Worm (Caenorhabditis elegans): Measurements from ENCODE around the gene F31B9.4.

Gene F31B9.4

DNA sequence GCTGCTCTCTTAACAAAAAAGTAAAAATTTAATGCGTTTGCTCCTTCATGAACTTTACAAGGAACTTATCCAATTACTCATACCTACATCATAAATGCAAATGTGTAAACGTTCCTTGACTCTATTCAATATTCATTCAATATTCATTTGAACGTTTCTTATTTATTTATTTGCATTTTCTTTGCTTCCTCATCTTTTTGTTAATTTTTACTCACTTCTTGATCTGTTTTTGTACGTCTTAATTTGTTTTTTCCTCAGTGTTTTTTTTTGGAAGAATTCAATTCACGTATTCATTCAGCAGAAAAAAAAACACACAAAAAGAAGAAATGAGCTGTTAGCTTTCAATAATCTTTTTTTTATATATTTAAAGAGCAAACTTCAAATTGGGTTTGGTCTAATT is 14.1 kb downstream of the F31B9.4 start:
- no peak for TF ChIP-seq nhr-120 (GFP tag; IDR thresholded peaks at IDR 0.05)
- TF ChIP-seq him-1 (tag; optimal IDR thresholded peaks at IDR 0.05) = no peak
- TF ChIP-seq tbx-9 (tag; optimal IDR thresholded peaks at IDR 0.05; ENCODE audit: borderline replicate concordance) = no peak
- TF ChIP-seq bed-1 (GFP tag; IDR thresholded peaks at IDR 0.05) = no peak
- TF ChIP-seq nhr-27 (tag; optimal IDR thresholded peaks at IDR 0.05) = no peak
- no peak for TF ChIP-seq aptf-2 (GFP tag; conservative IDR thresholded peaks at IDR 0.05)
- no peak for TF ChIP-seq dpff-1 (tag; optimal IDR thresholded peaks at IDR 0.05)

- TF ChIP-seq zfh-2 (GFP tag; conservative IDR thresholded peaks at IDR 0.05) (peak; percentile 70; the same call in 1 of the 2 replicates), snpc-4 (GFP tag; optimal IDR thresholded peaks at IDR 0.05) (no peak), snpc-4 (tag; optimal IDR thresholded peaks at IDR 0.05) (peak in 2 of 4 experiments; percentile 27 to 75), hrde-1 (tag; optimal IDR thresholded peaks at IDR 0.05; ENCODE audit: borderline replicate concordance) (no peak), ztf-3 (GFP tag; optimal IDR thresholded peaks at IDR 0.05) (no peak), gei-17 (GFP tag; optimal IDR thresholded peaks at IDR 0.05) (no peak)
Measured at ce11 chrX:15901214-15901613, 15.7 kb downstream of the F31B9.4 start.

DNA sequence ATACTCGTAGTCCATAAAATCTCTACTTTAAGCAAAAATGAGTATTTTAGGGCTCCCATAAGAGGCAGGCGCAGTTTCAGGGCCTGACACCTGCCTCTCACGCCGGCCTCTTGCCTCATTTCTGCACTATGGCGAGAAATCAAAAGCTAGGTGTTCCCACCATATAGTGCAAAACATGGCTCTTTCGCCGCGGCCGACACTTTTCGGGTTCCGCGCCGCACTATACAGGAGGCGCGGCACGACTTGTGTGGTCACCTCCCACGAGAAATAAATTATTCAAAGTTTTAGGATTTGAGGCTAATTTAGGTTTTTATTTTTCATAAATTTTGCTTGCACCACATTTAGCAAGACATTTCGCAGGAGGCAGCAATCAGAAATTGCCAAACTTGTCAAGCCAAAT is 24.4 kb downstream of the F31B9.4 start:
- TF ChIP-seq pha-4 (tag; optimal IDR thresholded peaks at IDR 0.05) (no peak), ztf-26 (tag; optimal IDR thresholded peaks at IDR 0.05) (no peak), snpc-1.1 (tag; optimal IDR thresholded peaks at IDR 0.05; ENCODE audit: insufficient read depth) (peak; percentile 71), unc-62 (GFP tag; optimal IDR thresholded peaks at IDR 0.05) (no peak), nhr-120 (GFP tag; IDR thresholded peaks at IDR 0.05) (no peak), rec-8 (tag; optimal IDR thresholded peaks at IDR 0.05) (no peak), die-1 (tag; optimal IDR thresholded peaks at IDR 0.05) (no peak), F22D6.2 (tag; optimal IDR thresholded peaks at IDR 0.05) (no peak), aptf-2 (GFP tag; conservative IDR thresholded peaks at IDR 0.05) (no peak), snpc-4 (GFP tag; optimal IDR thresholded peaks at IDR 0.05) (peak; percentile 40), snpc-4 (tag; optimal IDR thresholded peaks at IDR 0.05) (peak in 3 of 4 experiments; percentile 58 to 90 (median 88)), hmg-1.2 (GFP tag; IDR thresholded peaks at IDR 0.05) (peak; percentile 49; the same call in 1 of the 2 replicates), hmg-20 (GFP tag; IDR thresholded peaks at IDR 0.05) (no peak), F52B5.7 (tag; optimal IDR thresholded peaks at IDR 0.05) (no peak)

ce11 chrX:15887989-15888388 is 28.9 kb downstream of the F31B9.4 start:
- TF ChIP-seq hmg-1.2 (GFP tag; IDR thresholded peaks at IDR 0.05) (no peak), snpc-1.1 (tag; optimal IDR thresholded peaks at IDR 0.05; ENCODE audit: insufficient read depth) (no peak), lir-1 (GFP tag; conservative IDR thresholded peaks at IDR 0.05) (no peak), hlh-26 (GFP tag; conservative IDR thresholded peaks at IDR 0.05) (no peak), madf-3 (GFP tag; IDR thresholded peaks at IDR 0.05) (no peak), gei-17 (GFP tag; optimal IDR thresholded peaks at IDR 0.05) (no peak), unc-62 (GFP tag; optimal IDR thresholded peaks at IDR 0.05) (no peak), rec-8 (tag; optimal IDR thresholded peaks at IDR 0.05) (no peak), snpc-3.4 (tag; optimal IDR thresholded peaks at IDR 0.05) (no peak)

DNA sequence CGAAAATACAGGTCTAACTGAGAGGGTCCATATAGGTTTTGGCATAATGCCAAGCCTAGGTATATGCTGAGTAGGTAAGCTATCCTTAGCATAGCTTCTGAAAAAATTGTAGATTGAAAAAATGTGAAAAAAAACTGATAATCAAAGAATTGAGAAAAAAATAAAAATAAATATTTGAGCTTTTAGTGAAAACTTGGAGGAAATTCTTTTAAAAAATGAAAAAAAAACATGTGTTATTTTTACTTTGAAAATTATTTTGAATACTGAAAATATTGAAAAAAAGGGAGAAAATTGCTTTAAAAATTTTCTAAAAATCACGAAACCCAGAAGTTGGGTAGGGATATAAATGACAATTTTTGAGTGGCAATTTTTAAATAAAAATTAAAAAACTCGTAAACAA is 29.4 kb downstream of the F31B9.4 start, which contains the start of gene F53H4.3:
F53H4.3 (minus strand) TSS at position 101 of the 400 bp plus-strand sequence.
- TF ChIP-seq tbp1 (GFP tag; optimal IDR thresholded peaks at IDR 0.05) (no peak), athp-1 (tag; optimal IDR thresholded peaks at IDR 0.05) (no peak), cebp-2 (GFP tag; IDR thresholded peaks at IDR 0.05) (no peak), Y53F4B.3 (GFP tag; IDR thresholded peaks at IDR 0.05) (no peak)
